Worm (Caenorhabditis elegans) whole organism, young adult: ENCODE results near the gene lin-18.

Source experiments
- B0035.1 ChIP-seq: sonication (generic microtip); optimal IDR thresholded peaks from 2 replicates; lab custom pipeline; 2016; ENCODE audit warnings: missing genetic modification characterization, mild to moderate bottlenecking, missing compliant biosample characterization, missing genotype, missing genetic modification reagents
- F22D6.2 ChIP-seq: sonication (generic microtip); optimal IDR thresholded peaks from 2 replicates; lab custom pipeline; 2016; ENCODE audit warnings: mild to moderate bottlenecking, missing genetic modification characterization, missing compliant biosample characterization
- F33H1.4 ChIP-seq: fragments of 200-800 bp; sonication (Bioruptor generic); IDR thresholded peaks from 2 replicates; pipeline ENCODE4 v1.3.6; 2022; ENCODE audit warnings: missing genetic modification reagents, missing genetic modification characterization, missing compliant biosample characterization
- F49E8.2 ChIP-seq: sonication (generic microtip); optimal IDR thresholded peaks from 3 replicates; lab custom pipeline; 2017; ENCODE audit warnings: missing genetic modification characterization, mild to moderate bottlenecking, missing compliant biosample characterization, antibody characterized with exemption, moderate library complexity; ENCODE audit not compliant: insufficient read depth
- K12H6.12 ChIP-seq: fragments of 200-800 bp; sonication (Bioruptor generic); optimal IDR thresholded peaks from 2 replicates; lab custom pipeline; 2018; ENCODE audit warnings: mild to moderate bottlenecking, missing genetic modification characterization, missing compliant biosample characterization
- ama-1 ChIP-seq, 3 experiments: fragments of 150-350 bp in 1 of 3; sonication (generic microtip) in 2 of 3; optimal IDR thresholded peaks; 2 replicates each; lab custom pipeline; 2014 to 2018; ENCODE audit warnings: missing biosample characterization in 2 of 3, missing genetic modification characterization in 2 of 3, missing genetic modification reagents in 2 of 3
- bed-2 ChIP-seq: fragments of 200-800 bp; sonication (Bioruptor generic); IDR thresholded peaks from 2 replicates; pipeline ENCODE4 v1.3.6; 2022; ENCODE audit warnings: missing genetic modification reagents, missing genetic modification characterization, missing compliant biosample characterization
- ets-4 ChIP-seq: fragments of 200-800 bp; sonication (Bioruptor generic); optimal IDR thresholded peaks from 2 replicates; lab custom pipeline; 2018; ENCODE audit warnings: mild to moderate bottlenecking, missing genetic modification characterization, missing compliant biosample characterization
- gei-17 ChIP-seq: fragments of 200-800 bp; sonication (Bioruptor generic); optimal IDR thresholded peaks from 2 replicates; lab custom pipeline; 2018; ENCODE audit warnings: mild to moderate bottlenecking, missing genetic modification characterization, missing compliant biosample characterization
- sea-2 ChIP-seq: fragments of 200-800 bp; sonication (Bioruptor generic); IDR thresholded peaks from 2 replicates; pipeline ENCODE4 v1.3.6; 2022; ENCODE audit warnings: missing genetic modification characterization, missing compliant biosample characterization
- tbp1 ChIP-seq: fragments of 200-800 bp; sonication (Bioruptor generic); optimal IDR thresholded peaks from 2 replicates; lab custom pipeline; 2018; ENCODE audit warnings: mild to moderate bottlenecking, missing genetic modification characterization, missing compliant biosample characterization
- unc-62 ChIP-seq: fragments of 150-350 bp; optimal IDR thresholded peaks from 2 replicates; lab custom pipeline; 2014; ENCODE audit warnings: missing biosample characterization, missing genetic modification reagents, missing genetic modification characterization
- ztf-3 ChIP-seq: fragments of 200-800 bp; sonication (Bioruptor generic); optimal IDR thresholded peaks from 2 replicates; lab custom pipeline; 2018; ENCODE audit warnings: mild to moderate bottlenecking, missing genetic modification characterization, missing compliant biosample characterization

DNA sequence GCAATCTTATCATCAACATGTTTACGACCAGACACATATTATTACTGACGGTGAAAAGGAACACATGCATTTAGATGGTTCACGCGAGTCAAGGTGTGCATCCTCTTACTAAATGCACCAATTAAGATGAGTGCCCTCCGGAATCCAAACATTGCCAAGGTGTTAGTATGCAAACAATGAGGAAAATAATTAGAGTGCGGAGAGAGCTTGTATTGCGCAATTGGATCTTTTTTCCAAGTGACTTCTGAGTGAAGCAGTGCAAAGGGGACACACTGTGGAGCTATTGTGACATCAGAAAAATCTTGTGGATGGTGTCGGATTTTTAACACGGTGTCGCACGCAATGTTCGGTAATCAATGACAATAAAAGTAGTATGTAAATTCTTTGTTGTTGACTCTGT is 18.9 kb downstream of the lin-18 start:
- TF ChIP-seq gei-17 (GFP tag; lab: Kevin White, UChicago) (no peak), B0035.1 (tag; lab: Kevin White, UChicago) (no peak), K12H6.12 (tag; lab: Kevin White, UChicago) (no peak), F49E8.2 (no peak), unc-62 (GFP tag; lab: Kevin White, UChicago) (no peak), F22D6.2 (tag; lab: Kevin White, UChicago) (no peak), bed-2 (GFP tag; lab: Robert Waterston, UW) (no peak), F33H1.4 (GFP tag; lab: Robert Waterston, UW) (no peak), sea-2 (GFP tag; lab: Robert Waterston, UW) (no peak), ztf-3 (no peak), tbp1 (GFP tag; lab: Kevin White, UChicago) (no peak), ama-1 (optimal IDR thresholded peaks at IDR 0.05; lab: Kevin White, UChicago) (no peak), ama-1 (GFP tag; optimal IDR thresholded peaks at IDR 0.05; lab: Kevin White, UChicago) (no peak), ets-4 (GFP tag; lab: Kevin White, UChicago) (no peak)
